Worm (Caenorhabditis elegans) whole organism, late embryonic: ENCODE results near the gene aakb-2.
"Not testable (repeated sequence)": the region's sequence is repeated elsewhere in the genome, so short reads cannot be mapped to it uniquely, and the experiment has no call there.

Source experiments
- C08G9.2 ChIP-seq: sonication (generic microtip); optimal IDR thresholded peaks from 2 replicates; lab custom pipeline; 2016; ENCODE audit warnings: mild to moderate bottlenecking, missing genetic modification characterization, moderate library complexity, missing compliant biosample characterization
- F13H6.1 ChIP-seq: sonication (generic microtip); optimal IDR thresholded peaks from 2 replicates; lab custom pipeline; 2016; ENCODE audit warnings: missing genetic modification characterization, missing compliant biosample characterization
- K02D7.2 ChIP-seq: sonication (generic microtip); optimal IDR thresholded peaks from 2 replicates; lab custom pipeline; 2017; ENCODE audit warnings: mild to moderate bottlenecking, missing genetic modification characterization, missing compliant biosample characterization
- ahr-1 ChIP-seq: sonication (generic microtip); optimal IDR thresholded peaks from 2 replicates; lab custom pipeline; 2016; ENCODE audit warnings: missing genetic modification characterization, missing compliant biosample characterization
- ama-1 ChIP-seq: fragments of 150-350 bp; optimal IDR thresholded peaks from 2 replicates; lab custom pipeline; 2014
- ceh-18 ChIP-seq: sonication (generic microtip); optimal IDR thresholded peaks from 2 replicates; lab custom pipeline; 2016; ENCODE audit warnings: missing genetic modification characterization, missing compliant biosample characterization
- ceh-2 ChIP-seq: sonication (generic microtip); optimal IDR thresholded peaks from 2 replicates; lab custom pipeline; 2016; ENCODE audit warnings: missing genotype, missing genetic modification characterization, missing compliant biosample characterization
- ceh-31 ChIP-seq: sonication (generic microtip); optimal IDR thresholded peaks from 2 replicates; lab custom pipeline; 2016; ENCODE audit warnings: missing genetic modification characterization, missing compliant biosample characterization
- ceh-48 ChIP-seq: sonication (generic microtip); optimal IDR thresholded peaks from 2 replicates; lab custom pipeline; 2016; ENCODE audit warnings: missing genetic modification characterization, inconsistent platforms, missing compliant biosample characterization
- che-1 ChIP-seq: sonication (generic microtip); optimal IDR thresholded peaks from 2 replicates; lab custom pipeline; 2016; ENCODE audit warnings: mild to moderate bottlenecking, missing genetic modification characterization, missing compliant biosample characterization
- dmd-4 ChIP-seq: sonication (generic microtip); optimal IDR thresholded peaks from 2 replicates; lab custom pipeline; 2016; ENCODE audit warnings: borderline replicate concordance, missing genetic modification characterization, missing compliant biosample characterization
- dve-1 ChIP-seq: sonication (generic microtip); optimal IDR thresholded peaks from 2 replicates; lab custom pipeline; 2017; ENCODE audit warnings: antibody characterized with exemption, mild to moderate bottlenecking, missing genetic modification characterization, missing compliant biosample characterization
- elt-4 ChIP-seq: sonication (generic microtip); optimal IDR thresholded peaks from 2 replicates; lab custom pipeline; 2016; ENCODE audit warnings: missing genetic modification characterization, missing compliant biosample characterization
- fax-1 ChIP-seq: sonication (generic microtip); optimal IDR thresholded peaks from 2 replicates; lab custom pipeline; 2016; ENCODE audit warnings: missing genotype, missing genetic modification characterization, missing compliant biosample characterization
- fkh-10 ChIP-seq: fragments of 150-350 bp; optimal IDR thresholded peaks from 2 replicates; lab custom pipeline; 2014; ENCODE audit warnings: missing biosample characterization, missing genetic modification reagents, missing genetic modification characterization
- hlh-13 ChIP-seq: fragments of 200-800 bp; sonication (Bioruptor generic); optimal IDR thresholded peaks from 2 replicates; lab custom pipeline; 2018; ENCODE audit warnings: mild to moderate bottlenecking, missing genetic modification characterization, missing compliant biosample characterization
- hlh-30 ChIP-seq: sonication (generic microtip); optimal IDR thresholded peaks from 2 replicates; lab custom pipeline; 2017; ENCODE audit warnings: antibody characterized with exemption, missing genetic modification characterization, missing compliant biosample characterization; ENCODE audit not compliant: insufficient read depth
- hlh-6 ChIP-seq: sonication (generic microtip); optimal IDR thresholded peaks from 2 replicates; lab custom pipeline; 2016; ENCODE audit warnings: missing genotype, missing genetic modification characterization, missing compliant biosample characterization
- hlh-8 ChIP-seq: sonication (generic microtip); optimal IDR thresholded peaks from 2 replicates; lab custom pipeline; 2016; ENCODE audit warnings: missing genotype, missing genetic modification characterization, missing compliant biosample characterization
- mec-3 ChIP-seq: sonication (generic microtip); optimal IDR thresholded peaks from 2 replicates; lab custom pipeline; 2016; ENCODE audit warnings: borderline replicate concordance, missing genetic modification characterization, missing compliant biosample characterization
- nfya-1 ChIP-seq: sonication (generic microtip); optimal IDR thresholded peaks from 2 replicates; lab custom pipeline; 2017; ENCODE audit warnings: missing genetic modification characterization, mild to moderate bottlenecking, missing compliant biosample characterization, antibody characterized with exemption, moderate library complexity
- nhr-11 ChIP-seq: fragments of 150-350 bp; optimal IDR thresholded peaks from 2 replicates; lab custom pipeline; 2014; ENCODE audit warnings: missing biosample characterization, missing genetic modification characterization
- odd-2 ChIP-seq: sonication (generic microtip); optimal IDR thresholded peaks from 2 replicates; lab custom pipeline; 2017; ENCODE audit warnings: antibody characterized with exemption, mild to moderate bottlenecking, missing genetic modification characterization, missing compliant biosample characterization
- pag-3 ChIP-seq: sonication (generic microtip); optimal IDR thresholded peaks from 2 replicates; lab custom pipeline; 2016; ENCODE audit warnings: missing compliant biosample characterization, missing genetic modification characterization, borderline replicate concordance
- pat-9 ChIP-seq: fragments of 200-800 bp; sonication (Bioruptor generic); optimal IDR thresholded peaks from 2 replicates; lab custom pipeline; 2018; ENCODE audit warnings: mild to moderate bottlenecking, missing genetic modification characterization, moderate library complexity, missing compliant biosample characterization
- pax-1 ChIP-seq: fragments of 150-350 bp; optimal IDR thresholded peaks from 2 replicates; lab custom pipeline; 2014; ENCODE audit warnings: missing biosample characterization, missing genetic modification characterization
- pha-2 ChIP-seq: sonication (generic microtip); optimal IDR thresholded peaks from 2 replicates; lab custom pipeline; 2017; ENCODE audit warnings: mild to moderate bottlenecking, missing genetic modification characterization, missing compliant biosample characterization
- pha-4 ChIP-seq: fragments of 150-350 bp; optimal IDR thresholded peaks from 2 replicates; lab custom pipeline; 2018; ENCODE audit warnings: missing biosample characterization, missing genetic modification reagents, missing genetic modification characterization
- pqm-1 ChIP-seq: sonication (generic microtip); optimal IDR thresholded peaks from 2 replicates; lab custom pipeline; 2016; ENCODE audit warnings: missing genetic modification characterization, missing compliant biosample characterization
- sox-2 ChIP-seq: fragments of 200-800 bp; sonication (Bioruptor generic); IDR thresholded peaks from 2 replicates; pipeline ENCODE4 v1.3.6; 2022; ENCODE audit warnings: missing genetic modification reagents, missing genetic modification characterization, missing compliant biosample characterization
- sox-4 ChIP-seq: sonication (generic microtip); optimal IDR thresholded peaks from 2 replicates; lab custom pipeline; 2017; ENCODE audit warnings: mild to moderate bottlenecking, missing genetic modification characterization, inconsistent platforms, missing compliant biosample characterization
- tbx-2 ChIP-seq: sonication (generic microtip); optimal IDR thresholded peaks from 2 replicates; lab custom pipeline; 2016; ENCODE audit warnings: missing genetic modification characterization, missing compliant biosample characterization
- tbx-7 ChIP-seq: sonication (generic microtip); optimal IDR thresholded peaks from 2 replicates; lab custom pipeline; 2016; ENCODE audit warnings: missing genotype, missing genetic modification characterization, missing compliant biosample characterization
- ttx-3 ChIP-seq: sonication (generic microtip); optimal IDR thresholded peaks from 2 replicates; lab custom pipeline; 2016; ENCODE audit warnings: missing genetic modification reagents, missing genetic modification characterization, missing compliant biosample characterization
- zip-5 ChIP-seq: sonication (generic microtip); optimal IDR thresholded peaks from 2 replicates; lab custom pipeline; 2016; ENCODE audit warnings: missing genetic modification characterization, missing compliant biosample characterization
- ztf-16 ChIP-seq: sonication (generic microtip); optimal IDR thresholded peaks from 2 replicates; lab custom pipeline; 2017; ENCODE audit warnings: missing genetic modification characterization, missing compliant biosample characterization

The aakb-2 gene

ce11 chrIII:11206875-11207274, 30.1 kb upstream of the aakb-2 start:
- TF ChIP-seq nhr-11 (tag; lab: Kevin White, UChicago) (no peak), hlh-13 (GFP tag; lab: Kevin White, UChicago) (no peak), pag-3 (no peak), fax-1 (tag; lab: Kevin White, UChicago) (no peak), pat-9 (no peak), dmd-4 (no peak), ttx-3 (no peak), tbx-7 (tag; lab: Kevin White, UChicago) (no peak), nfya-1 (no peak), odd-2 (no peak), tbx-2 (tag; lab: Kevin White, UChicago) (no peak), dve-1 (tag; lab: Kevin White, UChicago) (no peak), mec-3 (tag; lab: Kevin White, UChicago) (no peak), elt-4 (tag; lab: Kevin White, UChicago) (no peak), pha-4 (tag; lab: Kevin White, UChicago) (no peak), F13H6.1 (tag; lab: Kevin White, UChicago) (no peak), C08G9.2 (tag; lab: Kevin White, UChicago) (no peak)

ce11 chrIII:11207825-11208224, 29.1 kb upstream of the aakb-2 start:
- TF ChIP-seq ceh-48 (tag; lab: Kevin White, UChicago) (no peak), ceh-2 (tag; lab: Kevin White, UChicago) (no peak), dve-1 (tag; lab: Kevin White, UChicago) (peak; percentile 96)

- TF ChIP-seq fkh-10: no peak
- no peak for TF ChIP-seq ztf-16 (tag; lab: Kevin White, UChicago)
- TF ChIP-seq pag-3: no peak
- no peak for TF ChIP-seq F13H6.1 (tag; lab: Kevin White, UChicago)
These were observed 28.6 kb upstream of the aakb-2 start for ce11 chrIII:11208371-11208770.

ce11 chrIII:11218150-11218841, 18.6 kb upstream of the aakb-2 start, which contains the start of the genes tbx-34 and wht-8:
TSS of gene tbx-34 (minus strand) at chrIII:11218250.
TSS of gene wht-8 (plus strand) at chrIII:11218791.
- TF ChIP-seq hlh-8 (tag; lab: Kevin White, UChicago) (no peak), pha-4 (tag; lab: Kevin White, UChicago) (no peak), pha-2 (tag; lab: Kevin White, UChicago) (no peak), K02D7.2 (tag; lab: Kevin White, UChicago) (no peak), zip-5 (tag; lab: Kevin White, UChicago) (no peak), hlh-30 (tag; lab: Kevin White, UChicago) (no peak)

- TF ChIP-seq ceh-48 (tag; lab: Kevin White, UChicago) (peak; percentile 58), sox-4 (tag; lab: Kevin White, UChicago) (no peak)
These were observed 15.3 kb upstream of the aakb-2 start for ce11 chrIII:11221583-11222191.

ce11 chrIII:11224006-11224405, 12.9 kb upstream of the aakb-2 start, which contains the start of gene Y47D3A.13:
TSS of gene Y47D3A.13 (minus strand) at chrIII:11224106.
- TF ChIP-seq K02D7.2 (tag; lab: Kevin White, UChicago); mec-3 (tag; lab: Kevin White, UChicago); odd-2: not testable (repeated sequence)

ce11 chrIII:11227025-11227424, 9.9 kb upstream of the aakb-2 start, which contains the start of gene tbx-37:
TSS of gene tbx-37 (minus strand) at chrIII:11227125.
- TF ChIP-seq pqm-1 (tag; lab: Kevin White, UChicago) (no peak), ama-1 (lab: Kevin White, UChicago) (no peak), pax-1 (tag; lab: Kevin White, UChicago) (no peak), nfya-1 (no peak), tbx-2 (tag; lab: Kevin White, UChicago) (no peak), nhr-11 (tag; lab: Kevin White, UChicago) (no peak), F13H6.1 (tag; lab: Kevin White, UChicago) (no peak), fkh-10 (no peak), ceh-31 (tag; lab: Kevin White, UChicago) (no peak), sox-2 (no peak), hlh-30 (tag; lab: Kevin White, UChicago) (no peak), tbx-7 (tag; lab: Kevin White, UChicago) (no peak), che-1 (tag; lab: Kevin White, UChicago) (no peak), ahr-1 (no peak), hlh-6 (no peak), mec-3 (tag; lab: Kevin White, UChicago) (no peak), ceh-48 (tag; lab: Kevin White, UChicago) (no peak), ceh-2 (tag; lab: Kevin White, UChicago) (no peak), ceh-18 (tag; lab: Kevin White, UChicago) (no peak)
